Worm (Caenorhabditis elegans) whole organism, young adult: ENCODE data around the gene jun-1.

Experiments
- F10E7.11 ChIP-seq: sonication (generic microtip); optimal IDR thresholded peaks from 2 replicates; lab custom pipeline; 2017; ENCODE audit warnings: mild to moderate bottlenecking, missing genetic modification characterization, moderate library complexity, missing compliant biosample characterization
- F22D6.2 ChIP-seq: sonication (generic microtip); optimal IDR thresholded peaks from 2 replicates; lab custom pipeline; 2016; ENCODE audit warnings: mild to moderate bottlenecking, missing genetic modification characterization, missing compliant biosample characterization
- F55B11.4 ChIP-seq: sonication (generic microtip); optimal IDR thresholded peaks from 2 replicates; lab custom pipeline; 2016; ENCODE audit warnings: missing compliant biosample characterization, missing genetic modification characterization, borderline replicate concordance; ENCODE audit not compliant: insufficient read depth
- F57C9.4 ChIP-seq: sonication (generic microtip); optimal IDR thresholded peaks from 2 replicates; lab custom pipeline; 2017; ENCODE audit warnings: mild to moderate bottlenecking, missing genetic modification characterization, missing compliant biosample characterization
- T26A5.8 ChIP-seq: sonication (generic microtip); optimal IDR thresholded peaks from 2 replicates; lab custom pipeline; 2016; ENCODE audit warnings: missing genetic modification characterization, missing compliant biosample characterization
- Y56A3A.18 ChIP-seq: fragments of 200-800 bp; sonication (Bioruptor generic); IDR thresholded peaks from 2 replicates; pipeline ENCODE4 v1.3.6; 2022; ENCODE audit warnings: missing genetic modification reagents, missing genetic modification characterization, missing compliant biosample characterization
- Y67H2A.10 ChIP-seq: fragments of 200-800 bp; sonication (Bioruptor generic); conservative IDR thresholded peaks from 2 replicates; pipeline ENCODE4 v1.3.6; 2022; ENCODE audit warnings: missing genetic modification reagents, missing genetic modification characterization, missing compliant biosample characterization
- ZK185.1 ChIP-seq: sonication (generic microtip); optimal IDR thresholded peaks from 2 replicates; lab custom pipeline; 2016; ENCODE audit warnings: mild to moderate bottlenecking, missing genetic modification characterization, missing compliant biosample characterization; ENCODE audit not compliant: poor library complexity, severe bottlenecking
- ama-1 ChIP-seq, 3 experiments: fragments of 150-350 bp in 1 of 3; sonication (generic microtip) in 2 of 3; optimal IDR thresholded peaks; 2 replicates each; lab custom pipeline; 2014 to 2018; ENCODE audit warnings: missing biosample characterization in 2 of 3, missing genetic modification characterization in 2 of 3, missing genetic modification reagents in 2 of 3
- aptf-2 ChIP-seq: fragments of 200-800 bp; sonication (Bioruptor generic); conservative IDR thresholded peaks from 2 replicates; pipeline ENCODE4 v1.3.6; 2022; ENCODE audit warnings: missing genetic modification reagents, missing genetic modification characterization, missing compliant biosample characterization
- athp-1 ChIP-seq: sonication (generic microtip); optimal IDR thresholded peaks from 2 replicates; lab custom pipeline; 2017; ENCODE audit warnings: mild to moderate bottlenecking, missing genetic modification characterization, missing compliant biosample characterization
- cebp-1 ChIP-seq, 2 experiments: fragments of 200-800 bp in 1 of 2; sonication (Bioruptor generic) in 1 of 2; sonication (generic microtip) in 1 of 2; IDR thresholded peaks in 1 of 2; optimal IDR thresholded peaks in 1 of 2; 2 replicates each; pipeline versions ENCODE4 v1.3.6 to Lab custom; 2017 to 2022; ENCODE audit warnings: missing compliant biosample characterization in 2 of 2, missing genetic modification characterization in 2 of 2, mild to moderate bottlenecking in 1 of 2, missing genetic modification reagents in 1 of 2, moderate library complexity in 1 of 2
- die-1 ChIP-seq: sonication (generic microtip); optimal IDR thresholded peaks from 2 replicates; lab custom pipeline; 2016; ENCODE audit warnings: missing genotype, mild to moderate bottlenecking, missing genetic modification characterization, missing compliant biosample characterization
- dox-1 ChIP-seq: fragments of 200-800 bp; sonication (Bioruptor generic); IDR thresholded peaks from 2 replicates; pipeline ENCODE4 v1.3.6; 2022; ENCODE audit warnings: missing genetic modification reagents, missing genetic modification characterization, missing compliant biosample characterization
- dpl-1 ChIP-seq: fragments of 150-350 bp; optimal IDR thresholded peaks from 2 replicates; lab custom pipeline; 2014; ENCODE audit warnings: missing biosample characterization, missing genetic modification reagents, missing genetic modification characterization
- egrh-3 ChIP-seq: fragments of 200-800 bp; sonication (Bioruptor generic); IDR thresholded peaks from 2 replicates; pipeline ENCODE4 v1.3.6; 2022; ENCODE audit warnings: missing genetic modification reagents, missing genetic modification characterization, missing compliant biosample characterization
- ets-4 ChIP-seq: fragments of 200-800 bp; sonication (Bioruptor generic); optimal IDR thresholded peaks from 2 replicates; lab custom pipeline; 2018; ENCODE audit warnings: mild to moderate bottlenecking, missing genetic modification characterization, missing compliant biosample characterization
- fkh-3 ChIP-seq: sonication (generic microtip); optimal IDR thresholded peaks from 2 replicates; lab custom pipeline; 2016; ENCODE audit warnings: mild to moderate bottlenecking, missing genetic modification characterization, missing compliant biosample characterization
- gei-17 ChIP-seq: fragments of 200-800 bp; sonication (Bioruptor generic); optimal IDR thresholded peaks from 2 replicates; lab custom pipeline; 2018; ENCODE audit warnings: mild to moderate bottlenecking, missing genetic modification characterization, missing compliant biosample characterization
- hrde-1 ChIP-seq: sonication (generic microtip); optimal IDR thresholded peaks from 2 replicates; lab custom pipeline; 2016; ENCODE audit warnings: missing genetic modification characterization, mild to moderate bottlenecking, missing compliant biosample characterization, moderate library complexity, missing genotype, missing genetic modification reagents, borderline replicate concordance
- hsf-1 ChIP-seq: fragments of 200-800 bp; sonication (Bioruptor generic); IDR thresholded peaks from 2 replicates; pipeline ENCODE4 v1.3.6; 2022; ENCODE audit warnings: missing genetic modification reagents, missing genetic modification characterization, missing compliant biosample characterization
- let-607 ChIP-seq, 2 experiments: fragments of 200-800 bp in 1 of 2; sonication (Bioruptor generic) in 1 of 2; sonication (generic microtip) in 1 of 2; optimal IDR thresholded peaks; 2 replicates each; lab custom pipeline; 2016 to 2018; ENCODE audit warnings: mild to moderate bottlenecking in 2 of 2, missing compliant biosample characterization in 2 of 2, missing genetic modification characterization in 2 of 2, moderate library complexity in 2 of 2, missing genotype in 1 of 2
- lin-35 ChIP-seq, 3 experiments: fragments of 150-350 bp in 2 of 3; sonication (generic microtip) in 1 of 3; optimal IDR thresholded peaks; 2 replicates each; lab custom pipeline; 2014 to 2018; ENCODE audit warnings: missing biosample characterization in 3 of 3, missing genetic modification characterization in 3 of 3, missing genetic modification reagents in 3 of 3
- lir-1 ChIP-seq: fragments of 200-800 bp; sonication (Bioruptor generic); conservative IDR thresholded peaks from 2 replicates; pipeline ENCODE4 v1.3.6; 2022; ENCODE audit warnings: missing genetic modification reagents, missing genetic modification characterization, missing compliant biosample characterization
- madf-3 ChIP-seq: fragments of 200-800 bp; sonication (Bioruptor generic); IDR thresholded peaks from 2 replicates; pipeline ENCODE4 v1.3.6; 2022; ENCODE audit warnings: missing genetic modification reagents, missing genetic modification characterization, missing compliant biosample characterization
- madf-8 ChIP-seq: fragments of 200-800 bp; sonication (Bioruptor generic); conservative IDR thresholded peaks from 2 replicates; pipeline ENCODE4 v1.3.6; 2022; ENCODE audit warnings: missing genetic modification reagents, missing genetic modification characterization, missing compliant biosample characterization
- mcd-1 ChIP-seq: fragments of 200-800 bp; sonication (Bioruptor generic); IDR thresholded peaks from 2 replicates; pipeline ENCODE4 v1.3.6; 2022; ENCODE audit warnings: missing genetic modification reagents, missing genetic modification characterization, missing compliant biosample characterization
- mel-28 ChIP-seq: sonication (generic microtip); optimal IDR thresholded peaks from 2 replicates; lab custom pipeline; 2016; ENCODE audit warnings: borderline replicate concordance, mild to moderate bottlenecking, missing genetic modification characterization, missing compliant biosample characterization
- mes-4 ChIP-seq: sonication (generic microtip); optimal IDR thresholded peaks from 2 replicates; lab custom pipeline; 2016; ENCODE audit warnings: missing genotype, missing genetic modification characterization, missing compliant biosample characterization
- mxl-1 ChIP-seq: sonication (generic microtip); optimal IDR thresholded peaks from 2 replicates; lab custom pipeline; 2016; ENCODE audit warnings: missing genetic modification characterization, missing compliant biosample characterization
- nfya-1 ChIP-seq: sonication (generic microtip); optimal IDR thresholded peaks from 2 replicates; lab custom pipeline; 2017; ENCODE audit warnings: antibody characterized with exemption, missing compliant biosample characterization, missing genetic modification characterization, borderline replicate concordance; ENCODE audit not compliant: insufficient read depth
- nhr-80 ChIP-seq: sonication (generic microtip); optimal IDR thresholded peaks from 2 replicates; lab custom pipeline; 2016; ENCODE audit warnings: missing genetic modification characterization, missing compliant biosample characterization
- snpc-1.1 ChIP-seq: sonication (generic microtip); optimal IDR thresholded peaks from 2 replicates; lab custom pipeline; 2017; ENCODE audit warnings: missing genetic modification characterization, mild to moderate bottlenecking, missing compliant biosample characterization, antibody characterized with exemption, moderate library complexity, missing genotype, missing genetic modification reagents; ENCODE audit not compliant: insufficient read depth
- snpc-1.3 ChIP-seq: sonication (generic microtip); optimal IDR thresholded peaks from 2 replicates; lab custom pipeline; 2017; ENCODE audit warnings: missing genetic modification characterization, mild to moderate bottlenecking, missing compliant biosample characterization, antibody characterized with exemption, moderate library complexity, missing genotype, missing genetic modification reagents; ENCODE audit not compliant: insufficient read depth
- snpc-3.4 ChIP-seq: sonication (generic microtip); optimal IDR thresholded peaks from 2 replicates; lab custom pipeline; 2017; ENCODE audit warnings: missing genetic modification characterization, mild to moderate bottlenecking, missing compliant biosample characterization, antibody characterized with exemption, moderate library complexity, missing genotype, missing genetic modification reagents
- snpc-4 ChIP-seq, 5 experiments: fragments of 150-350 bp in 1 of 5; sonication (generic microtip) in 4 of 5; optimal IDR thresholded peaks; 2 replicates each; lab custom pipeline; 2014 to 2018; ENCODE audit warnings: missing genetic modification characterization in 5 of 5, missing biosample characterization in 3 of 5, antibody characterized with exemption in 2 of 5, mild to moderate bottlenecking in 2 of 5, missing compliant biosample characterization in 2 of 5, missing genotype in 2 of 5, moderate library complexity in 2 of 5, missing genetic modification reagents in 1 of 5
- sptf-2 ChIP-seq: fragments of 200-800 bp; sonication (Bioruptor generic); optimal IDR thresholded peaks from 2 replicates; lab custom pipeline; 2018; ENCODE audit warnings: mild to moderate bottlenecking, missing genetic modification characterization, missing compliant biosample characterization
- ztf-18 ChIP-seq: sonication (generic microtip); optimal IDR thresholded peaks from 2 replicates; lab custom pipeline; 2016; ENCODE audit warnings: missing genotype, mild to moderate bottlenecking, missing genetic modification characterization, missing compliant biosample characterization
- ztf-22 ChIP-seq: fragments of 200-800 bp; sonication (Bioruptor generic); optimal IDR thresholded peaks from 2 replicates; lab custom pipeline; 2018; ENCODE audit warnings: mild to moderate bottlenecking, missing genetic modification characterization, moderate library complexity, missing compliant biosample characterization
- ztf-25 ChIP-seq: fragments of 200-800 bp; sonication (Bioruptor generic); IDR thresholded peaks from 2 replicates; pipeline ENCODE4 v1.3.6; 2022; ENCODE audit warnings: missing genetic modification reagents, missing genetic modification characterization, missing compliant biosample characterization

The jun-1 gene

DNA sequence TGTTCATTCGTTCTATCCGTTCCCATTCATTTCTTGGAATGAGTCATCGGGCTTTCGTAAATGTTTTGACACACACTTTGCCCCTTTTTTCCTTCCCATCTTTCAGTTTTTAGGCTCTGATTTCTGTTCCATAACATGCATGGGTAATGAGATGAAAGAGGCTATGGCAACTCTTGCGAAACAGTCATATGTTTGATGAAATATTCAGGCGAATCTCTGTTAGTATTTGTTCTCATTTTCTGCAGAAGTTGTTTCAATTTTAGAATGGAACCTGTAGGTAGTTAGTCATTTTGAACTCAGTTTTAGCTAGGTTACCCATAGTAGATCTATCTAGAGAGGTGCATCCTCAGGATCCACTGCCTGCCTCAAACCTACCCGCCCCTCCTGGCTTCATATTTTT, 2.0 kb downstream of the jun-1 start:
- TF ChIP-seq cebp-1 (GFP tag; IDR thresholded peaks at IDR 0.05; lab: Robert Waterston, UW) = no peak
- peak; percentile 68 for TF ChIP-seq cebp-1 (tag; optimal IDR thresholded peaks at IDR 0.05; lab: Kevin White, UChicago)
- no peak for TF ChIP-seq madf-8
- TF ChIP-seq let-607 (tag; optimal IDR thresholded peaks at IDR 0.05; lab: Kevin White, UChicago) = no peak

DNA sequence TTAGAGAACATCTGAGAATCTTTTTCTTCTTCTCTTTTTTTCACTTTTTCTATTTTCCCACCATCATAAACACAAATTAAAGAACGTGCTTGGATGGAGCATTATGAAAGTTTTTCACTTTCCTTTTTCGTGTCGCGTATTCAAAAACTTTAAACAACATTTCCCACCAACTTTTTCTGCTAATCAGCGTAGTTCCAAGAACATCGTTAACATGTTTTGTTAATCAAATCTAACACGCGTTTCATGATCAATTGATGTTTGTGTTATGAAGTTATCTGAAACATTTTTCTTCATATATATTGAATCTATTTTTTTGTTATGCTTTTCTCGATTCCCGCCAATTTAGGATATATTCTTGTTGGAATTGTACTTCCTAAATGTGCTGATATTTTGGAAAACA, 2.7 kb downstream of the jun-1 start:
- TF ChIP-seq T26A5.8 = no peak
- no peak for TF ChIP-seq ets-4 (GFP tag; lab: Kevin White, UChicago)
- no peak for TF ChIP-seq F55B11.4 (tag; lab: Kevin White, UChicago)
- TF ChIP-seq lin-35 (GFP tag; optimal IDR thresholded peaks at IDR 0.05; lab: Kevin White, UChicago) = no peak
- TF ChIP-seq sptf-2 (GFP tag; lab: Kevin White, UChicago) = no peak
- TF ChIP-seq snpc-4 (GFP tag; optimal IDR thresholded peaks at IDR 0.05; lab: Kevin White, UChicago) = no peak
- TF ChIP-seq snpc-4 (tag; optimal IDR thresholded peaks at IDR 0.05; lab: Kevin White, UChicago) = no peak
- no peak for TF ChIP-seq fkh-3
- TF ChIP-seq mxl-1 (tag; lab: Kevin White, UChicago) = no peak

ce11 chrII:9116404-9116803, 3.4 kb downstream of the jun-1 start:
- no peak for TF ChIP-seq mcd-1 (GFP tag; lab: Robert Waterston, UW)
- TF ChIP-seq nfya-1 = no peak
- TF ChIP-seq snpc-1.1 (tag; lab: Kevin White, UChicago) = no peak
- no peak for TF ChIP-seq mel-28 (tag; lab: Kevin White, UChicago)
- TF ChIP-seq dox-1 (GFP tag; lab: Robert Waterston, UW) = peak; percentile 16; the same call in 1 of the 2 replicates
- no peak for TF ChIP-seq snpc-1.3 (tag; lab: Kevin White, UChicago)
- no peak for TF ChIP-seq dpl-1 (GFP tag; lab: Kevin White, UChicago)
- TF ChIP-seq aptf-2 (GFP tag; lab: Robert Waterston, UW) = no peak
- no peak for TF ChIP-seq hsf-1 (GFP tag; lab: Robert Waterston, UW)
- no peak for TF ChIP-seq cebp-1 (GFP tag; IDR thresholded peaks at IDR 0.05; lab: Robert Waterston, UW)
- no peak for TF ChIP-seq cebp-1 (tag; optimal IDR thresholded peaks at IDR 0.05; lab: Kevin White, UChicago)
- no peak for TF ChIP-seq madf-3 (GFP tag; lab: Robert Waterston, UW)
- no peak for TF ChIP-seq Y56A3A.18 (GFP tag; lab: Robert Waterston, UW)
- no peak for TF ChIP-seq egrh-3 (GFP tag; lab: Robert Waterston, UW)
- TF ChIP-seq nhr-80 = peak; percentile 84
- TF ChIP-seq ztf-25 = no peak
- TF ChIP-seq ets-4 (GFP tag; lab: Kevin White, UChicago) = peak; percentile 33
- no peak for TF ChIP-seq ztf-18 (tag; lab: Kevin White, UChicago)
- TF ChIP-seq athp-1 = no peak
- TF ChIP-seq, all 124 proteins: peak for 3

DNA sequence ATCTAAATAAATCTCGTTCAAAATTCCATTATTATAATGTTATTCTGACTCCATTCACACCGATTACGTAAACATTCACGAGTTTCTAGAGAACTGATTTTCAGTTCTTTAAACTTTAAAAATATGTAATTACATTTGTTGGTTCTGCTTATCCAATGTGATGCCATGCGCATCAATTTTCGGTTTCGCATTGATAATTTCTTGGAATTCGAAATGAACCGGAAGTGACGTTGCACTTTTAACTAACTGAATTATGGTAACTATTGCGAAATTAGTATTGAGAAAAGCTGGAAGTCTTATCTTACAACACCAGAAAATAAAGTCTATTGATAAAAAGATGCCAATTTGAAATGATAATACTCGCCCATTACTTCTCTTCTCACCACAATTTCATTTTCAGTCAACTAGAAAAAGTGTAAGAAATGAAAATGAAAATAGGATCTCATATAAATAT, 4.9 kb downstream of the jun-1 start:
- TF ChIP-seq madf-3 (GFP tag; lab: Robert Waterston, UW) (no peak), lir-1 (GFP tag; lab: Robert Waterston, UW) (no peak), F10E7.11 (tag; lab: Kevin White, UChicago) (no peak), gei-17 (GFP tag; lab: Kevin White, UChicago) (no peak), ztf-22 (GFP tag; lab: Kevin White, UChicago) (no peak), snpc-3.4 (tag; lab: Kevin White, UChicago) (no peak), dox-1 (GFP tag; lab: Robert Waterston, UW) (no peak), ama-1 (optimal IDR thresholded peaks at IDR 0.05; lab: Kevin White, UChicago) (no peak), ama-1 (GFP tag; optimal IDR thresholded peaks at IDR 0.05; lab: Kevin White, UChicago) (peak in 1 of 2 experiments; percentile 7), mes-4 (tag; lab: Kevin White, UChicago) (no peak), cebp-1 (GFP tag; IDR thresholded peaks at IDR 0.05; lab: Robert Waterston, UW) (peak; percentile 85), cebp-1 (tag; optimal IDR thresholded peaks at IDR 0.05; lab: Kevin White, UChicago) (peak; percentile 93), egrh-3 (GFP tag; lab: Robert Waterston, UW) (no peak), Y67H2A.10 (GFP tag; lab: Robert Waterston, UW) (no peak), nhr-80 (peak; percentile 57), ZK185.1 (no peak), hrde-1 (tag; lab: Kevin White, UChicago) (no peak), F57C9.4 (tag; lab: Kevin White, UChicago) (no peak), F22D6.2 (tag; lab: Kevin White, UChicago) (no peak), die-1 (tag; lab: Kevin White, UChicago) (no peak)
